Worm (Caenorhabditis elegans) whole organism, L1 larva: ENCODE measurements around the gene C52A11.3.
A peak's percentile ranks its signal among the peaks of the same experiment; 100 is the strongest.

Experiments
- F16B12.6 ChIP-seq: fragments of 150-350 bp; optimal IDR thresholded peaks from 2 replicates; lab custom pipeline; 2014; ENCODE audit warnings: missing biosample characterization, missing genetic modification characterization
- Y116A8C.19 ChIP-seq: sonication (generic microtip); optimal IDR thresholded peaks from 2 replicates; lab custom pipeline; 2016; ENCODE audit warnings: missing compliant biosample characterization, missing genetic modification characterization, borderline replicate concordance
- blmp-1 ChIP-seq: fragments of 150-350 bp; optimal IDR thresholded peaks from 2 replicates; lab custom pipeline; 2014; ENCODE audit warnings: missing biosample characterization, missing genetic modification characterization
- ceh-8 ChIP-seq: fragments of 200-800 bp; sonication (Bioruptor generic); optimal IDR thresholded peaks from 2 replicates; lab custom pipeline; 2018; ENCODE audit warnings: mild to moderate bottlenecking, missing genetic modification characterization, moderate library complexity, missing compliant biosample characterization
- ceh-82 ChIP-seq, 3 experiments: fragments of 150-350 bp in 1 of 3; sonication (generic microtip) in 2 of 3; optimal IDR thresholded peaks; 2 replicates each; lab custom pipeline; 2014 to 2017; ENCODE audit warnings: missing biosample characterization in 3 of 3, missing genetic modification characterization in 3 of 3
- ceh-90 ChIP-seq: sonication (generic microtip); optimal IDR thresholded peaks from 2 replicates; lab custom pipeline; 2016; ENCODE audit warnings: missing genetic modification characterization, missing compliant biosample characterization
- efl-1 ChIP-seq, 4 experiments: fragments of 150-350 bp; optimal IDR thresholded peaks in 3 of 4; peaks in 1 of 4; 1 replicate in 1 of 4; 2 replicates in 3 of 4; lab custom pipeline; 2014; ENCODE audit warnings: missing biosample characterization in 2 of 4, missing genetic modification characterization in 2 of 4, missing genetic modification reagents in 2 of 4
- elt-2 ChIP-seq: sonication (generic microtip); optimal IDR thresholded peaks from 2 replicates; lab custom pipeline; 2016; ENCODE audit warnings: missing genetic modification characterization, mild to moderate bottlenecking, inconsistent platforms, missing compliant biosample characterization, missing genetic modification reagents
- elt-3 ChIP-seq, 6 experiments: fragments of 150-350 bp in 1 of 6; sonication (generic microtip); optimal IDR thresholded peaks; 2 replicates each; lab custom pipeline; 2017 to 2018; ENCODE audit warnings: missing biosample characterization in 6 of 6, missing genetic modification characterization in 6 of 6, inconsistent platforms in 1 of 6
- irx-1 ChIP-seq: sonication (generic microtip); optimal IDR thresholded peaks from 2 replicates; lab custom pipeline; 2016; ENCODE audit warnings: missing genetic modification characterization, missing compliant biosample characterization
- lin-13 ChIP-seq: fragments of 150-350 bp; optimal IDR thresholded peaks from 2 replicates; lab custom pipeline; 2014; ENCODE audit warnings: missing biosample characterization, missing genetic modification reagents, missing genetic modification characterization
- lin-14 ChIP-seq: fragments of 200-800 bp; sonication (Bioruptor generic); optimal IDR thresholded peaks from 2 replicates; lab custom pipeline; 2018; ENCODE audit warnings: mild to moderate bottlenecking, missing genetic modification characterization, moderate library complexity, missing compliant biosample characterization
- lin-15B ChIP-seq: fragments of 150-350 bp; sonication (generic microtip); optimal IDR thresholded peaks from 3 replicates; lab custom pipeline; 2014; ENCODE audit warnings: missing biosample characterization, missing genetic modification characterization
- lin-35 ChIP-seq, 2 experiments: fragments of 150-350 bp; optimal IDR thresholded peaks; 2 replicates each; lab custom pipeline; 2014; ENCODE audit warnings: missing biosample characterization in 2 of 2, missing genetic modification characterization in 2 of 2, missing genetic modification reagents in 2 of 2
- lin-39 ChIP-seq: fragments of 150-350 bp; optimal IDR thresholded peaks from 2 replicates; lab custom pipeline; 2014; ENCODE audit warnings: missing biosample characterization, missing genetic modification reagents, missing genetic modification characterization
- lir-3 ChIP-seq: sonication (generic microtip); optimal IDR thresholded peaks from 2 replicates; lab custom pipeline; 2016; ENCODE audit warnings: mild to moderate bottlenecking, missing genetic modification characterization, moderate library complexity, missing compliant biosample characterization; ENCODE audit not compliant: poor library complexity
- lsy-2 ChIP-seq, 2 experiments: fragments of 150-350 bp; optimal IDR thresholded peaks; 2 replicates each; lab custom pipeline; 2014; ENCODE audit warnings: missing biosample characterization in 2 of 2, missing genetic modification characterization in 2 of 2
- mep-1 ChIP-seq: fragments of 150-350 bp; optimal IDR thresholded peaks from 2 replicates; lab custom pipeline; 2014; ENCODE audit warnings: missing biosample characterization, missing genetic modification characterization
- nhr-20 ChIP-seq: sonication (generic microtip); optimal IDR thresholded peaks from 2 replicates; lab custom pipeline; 2016; ENCODE audit warnings: mild to moderate bottlenecking, missing genetic modification characterization, missing compliant biosample characterization
- nhr-77 ChIP-seq: fragments of 150-350 bp; optimal IDR thresholded peaks from 2 replicates; lab custom pipeline; 2014; ENCODE audit warnings: missing biosample characterization, missing genetic modification characterization
- nhr-84 ChIP-seq: sonication (generic microtip); optimal IDR thresholded peaks from 2 replicates; lab custom pipeline; 2017; ENCODE audit warnings: missing biosample characterization, missing genetic modification characterization
- nhr-85 ChIP-seq: sonication (generic microtip); peaks from one replicate; lab custom pipeline; 2016; ENCODE audit warnings: missing genetic modification characterization, inconsistent platforms, missing compliant biosample characterization
- skn-1 ChIP-seq: fragments of 150-350 bp; optimal IDR thresholded peaks from 2 replicates; lab custom pipeline; 2014; ENCODE audit warnings: missing biosample characterization, missing genetic modification characterization
- snu-23 ChIP-seq: sonication (generic microtip); optimal IDR thresholded peaks from 2 replicates; lab custom pipeline; 2016; ENCODE audit warnings: missing genetic modification characterization, missing compliant biosample characterization
- sox-4 ChIP-seq: sonication (generic microtip); optimal IDR thresholded peaks from 2 replicates; lab custom pipeline; 2016; ENCODE audit warnings: missing genetic modification characterization, missing compliant biosample characterization
- sup-37 ChIP-seq: fragments of 200-800 bp; sonication (Bioruptor generic); optimal IDR thresholded peaks from 2 replicates; lab custom pipeline; 2018; ENCODE audit warnings: mild to moderate bottlenecking, missing genetic modification characterization, missing compliant biosample characterization
- tbx-2 ChIP-seq: sonication (generic microtip); optimal IDR thresholded peaks from 2 replicates; lab custom pipeline; 2016; ENCODE audit warnings: missing genetic modification characterization, missing compliant biosample characterization
- tlp-1 ChIP-seq: fragments of 150-350 bp; optimal IDR thresholded peaks from 2 replicates; lab custom pipeline; 2014; ENCODE audit warnings: missing biosample characterization, missing genetic modification characterization
- unc-86 ChIP-seq: sonication (generic microtip); optimal IDR thresholded peaks from 2 replicates; lab custom pipeline; 2016; ENCODE audit warnings: missing genetic modification characterization, missing compliant biosample characterization
- zag-1 ChIP-seq: fragments of 150-350 bp; optimal IDR thresholded peaks from 2 replicates; lab custom pipeline; 2014; ENCODE audit warnings: missing biosample characterization, missing genetic modification characterization

C52A11.3 gene

ce11 chrII:10737059-10737458 lies at the start of gene C52A11.3:
TSS of gene C52A11.3 (plus strand) at chrII:10737359.
- TF ChIP-seq ceh-8: peak; percentile 68
- TF ChIP-seq ceh-90 (tag; lab: Kevin White, UChicago): no peak

- no peak for TF ChIP-seq elt-3 (tag; optimal IDR thresholded peaks at IDR 0.05; lab: Kevin White, UChicago)
- peak; percentile 26 for TF ChIP-seq elt-2 (tag; lab: Kevin White, UChicago)
- TF ChIP-seq blmp-1 (tag; lab: Kevin White, UChicago): peak; percentile 70
Observed at ce11 chrII:10693655-10694054, 43.5 kb upstream of the C52A11.3 start, which contains the start of gene gbh-1. TSS of gene gbh-1 (minus strand) at chrII:10693803.

- TF ChIP-seq lin-14 (no peak), lsy-2 (tag; optimal IDR thresholded peaks at IDR 0.05; lab: Kevin White, UChicago) (no peak), lir-3 (tag; lab: Kevin White, UChicago) (no peak), tlp-1 (tag; lab: Kevin White, UChicago) (no peak), lin-13 (GFP tag; lab: Kevin White, UChicago) (no peak), skn-1 (tag; lab: Kevin White, UChicago) (no peak), nhr-84 (tag; lab: Kevin White, UChicago) (no peak), mep-1 (tag; lab: Kevin White, UChicago) (no peak), sup-37 (GFP tag; lab: Kevin White, UChicago) (no peak), Y116A8C.19 (no peak), nhr-85 (tag; lab: Kevin White, UChicago) (no peak), nhr-77 (tag; lab: Kevin White, UChicago) (no peak), F16B12.6 (no peak)
Observed at ce11 chrII:10694713-10695112, 42.4 kb upstream of the C52A11.3 start, which contains the start of gene lgc-57. TSS of gene lgc-57 (plus strand) at chrII:10695013.

- TF ChIP-seq efl-1 (optimal IDR thresholded peaks at IDR 0.05; lab: Kevin White, UChicago) (no peak), efl-1 (GFP tag; optimal IDR thresholded peaks at IDR 0.05 in 1 of 2; lab: Kevin White, UChicago) (no peak), nhr-20 (no peak), sox-4 (tag; lab: Kevin White, UChicago) (no peak), lin-14 (peak; percentile 1), lin-15B (tag; lab: Kevin White, UChicago) (no peak), unc-86 (no peak), lin-39 (tag; lab: Kevin White, UChicago) (no peak)
- TF ChIP-seq, all 84 proteins: peak for 1
Observed at ce11 chrII:10696060-10696459, 41.1 kb upstream of the C52A11.3 start.

- TF ChIP-seq ceh-82 (tag; optimal IDR thresholded peaks at IDR 0.05; lab: Kevin White, UChicago): no peak
- TF ChIP-seq lin-14: peak; percentile 26
- TF ChIP-seq nhr-20: peak; percentile 37
- TF ChIP-seq F16B12.6: no peak
- TF ChIP-seq nhr-85 (tag; lab: Kevin White, UChicago): peak; percentile 76
Observed at ce11 chrII:10703594-10704384, 33.4 kb upstream of the C52A11.3 start, which contains the start of gene col-79. TSS of gene col-79 (plus strand) at chrII:10703613.

- TF ChIP-seq zag-1 (tag; lab: Kevin White, UChicago) (no peak), Y116A8C.19 (no peak), snu-23 (GFP tag; lab: Kevin White, UChicago) (peak; percentile 11), lin-35 (GFP tag; optimal IDR thresholded peaks at IDR 0.05; lab: Kevin White, UChicago) (no peak), tbx-2 (tag; lab: Kevin White, UChicago) (no peak), efl-1 (optimal IDR thresholded peaks at IDR 0.05; lab: Kevin White, UChicago) (no peak), efl-1 (GFP tag; optimal IDR thresholded peaks at IDR 0.05 in 1 of 2; lab: Kevin White, UChicago) (no peak), nhr-85 (tag; lab: Kevin White, UChicago) (peak; percentile 79), lin-14 (peak; percentile 54), nhr-20 (peak; percentile 33), irx-1 (tag; lab: Kevin White, UChicago) (no peak)
Observed at ce11 chrII:10704575-10705170, 32.5 kb upstream of the C52A11.3 start, which contains the start of gene col-39. TSS of gene col-39 (plus strand) at chrII:10704916.
